Fruit fly (Drosophila melanogaster): ENCODE measurements around the gene AMPdeam.

The AMPdeam gene

DNA sequence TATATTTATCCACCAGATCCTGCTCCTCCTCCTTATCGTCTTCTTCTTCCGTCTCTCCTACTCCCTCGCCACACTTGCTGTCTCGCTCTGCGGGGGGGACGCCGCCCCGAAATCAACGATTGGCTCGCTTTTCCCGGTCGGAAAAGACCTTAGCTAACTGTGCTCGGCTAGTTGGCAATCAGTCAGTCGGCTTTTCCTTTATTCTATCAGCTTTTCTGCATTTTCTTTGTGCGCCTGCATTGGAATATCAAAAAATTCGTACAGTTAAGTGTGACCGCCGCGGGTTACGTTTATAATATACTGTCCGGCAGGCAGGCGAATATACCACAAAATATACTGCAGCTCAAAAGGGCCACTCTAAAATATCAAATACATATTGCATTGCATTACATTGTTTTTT lies 15.6 kb downstream of the AMPdeam start, which contains the start of gene jub:
Gene jub (minus strand): TSS at position 289 of the 400 bp plus-strand sequence.
- peak; percentile 78 for TF ChIP-seq CG8159 (tag; optimal IDR thresholded peaks at IDR 0.05)
- no peak for TF ChIP-seq CG34367 (tag; optimal IDR thresholded peaks at IDR 0.05)
- no peak for TF ChIP-seq D1 (tag; optimal IDR thresholded peaks at IDR 0.05)

DNA sequence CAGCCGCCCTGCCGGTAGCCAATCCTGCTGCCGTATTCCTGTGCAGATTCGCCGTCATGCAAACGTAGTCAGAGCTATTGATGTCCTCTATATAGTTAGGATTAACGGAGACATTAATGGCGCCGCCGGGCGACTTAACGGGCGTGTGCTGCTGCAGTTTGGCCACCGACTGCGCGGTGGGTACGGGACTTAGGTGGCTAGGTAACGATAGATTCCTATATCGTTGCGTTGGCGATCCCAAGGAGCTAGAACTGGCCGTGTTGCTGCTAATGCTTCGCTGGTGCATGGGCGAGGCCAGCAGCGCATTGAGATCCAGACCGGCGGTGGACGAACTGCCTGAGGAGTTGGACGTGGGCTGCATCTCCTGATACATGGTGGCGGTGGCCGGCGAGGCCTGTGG lies 16.8 kb downstream of the AMPdeam start:
- TF ChIP-seq Snoo (tag; optimal IDR thresholded peaks at IDR 0.05) = no peak
- no peak for TF ChIP-seq CG12605 (GFP tag; IDR thresholded peaks at IDR 0.05)
- TF ChIP-seq CG34367 (tag; optimal IDR thresholded peaks at IDR 0.05) = no peak
- TF ChIP-seq CG17806 (tag; optimal IDR thresholded peaks at IDR 0.05) = no peak
- no peak for TF ChIP-seq CG10348 (GFP tag; IDR thresholded peaks at IDR 0.05)

DNA sequence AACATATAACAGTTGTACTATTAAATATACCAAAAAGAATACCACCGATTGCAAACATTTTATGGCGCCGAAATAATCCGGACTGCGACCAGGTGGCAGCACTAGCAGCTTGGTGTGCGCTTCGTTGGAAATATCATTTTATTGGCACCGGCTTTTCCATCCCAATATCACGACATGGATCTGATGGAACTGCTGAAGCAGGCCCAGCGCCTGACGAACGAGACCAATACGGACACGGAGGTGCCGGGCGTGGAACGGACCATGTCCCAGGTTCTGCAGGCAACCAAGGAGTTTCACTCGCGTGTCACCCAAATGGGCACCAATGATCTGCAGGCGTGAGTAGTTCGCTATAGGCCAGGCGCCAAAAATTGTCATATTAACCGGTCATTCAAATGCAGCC lies 22.9 kb downstream of the AMPdeam start, which contains the start of gene Nup93-1:
Gene Nup93-1 (plus strand): TSS at position 74 of the 400 bp plus-strand sequence.
- TF ChIP-seq CG8159 (tag; optimal IDR thresholded peaks at IDR 0.05) = no peak
- no peak for TF ChIP-seq CG4496 (GFP tag; IDR thresholded peaks at IDR 0.05)
- TF ChIP-seq Snoo (tag; optimal IDR thresholded peaks at IDR 0.05) = no peak
- no peak for TF ChIP-seq CG14655 (GFP tag; optimal IDR thresholded peaks at IDR 0.05)
- TF ChIP-seq EcR (GFP tag; optimal IDR thresholded peaks at IDR 0.05) = no peak
- TF ChIP-seq CG32121 (GFP tag; IDR thresholded peaks at IDR 0.05) = no peak
- TF ChIP-seq fd96Ca (GFP tag; IDR thresholded peaks at IDR 0.05) = no peak
- no peak for TF ChIP-seq D1 (tag; optimal IDR thresholded peaks at IDR 0.05)
- no peak for TF ChIP-seq CG10348 (GFP tag; IDR thresholded peaks at IDR 0.05)
- no peak for TF ChIP-seq CG8301 (tag; optimal IDR thresholded peaks at IDR 0.05)
- TF ChIP-seq CG17806 (tag; optimal IDR thresholded peaks at IDR 0.05) = no peak
- TF ChIP-seq gl (tag; optimal IDR thresholded peaks at IDR 0.05) = no peak
- no peak for TF ChIP-seq Pif1A (GFP tag; optimal IDR thresholded peaks at IDR 0.05)
- no peak for TF ChIP-seq rn (GFP tag; IDR thresholded peaks at IDR 0.05)
- no peak for TF ChIP-seq CG9948 (tag; optimal IDR thresholded peaks at IDR 0.05)

DNA sequence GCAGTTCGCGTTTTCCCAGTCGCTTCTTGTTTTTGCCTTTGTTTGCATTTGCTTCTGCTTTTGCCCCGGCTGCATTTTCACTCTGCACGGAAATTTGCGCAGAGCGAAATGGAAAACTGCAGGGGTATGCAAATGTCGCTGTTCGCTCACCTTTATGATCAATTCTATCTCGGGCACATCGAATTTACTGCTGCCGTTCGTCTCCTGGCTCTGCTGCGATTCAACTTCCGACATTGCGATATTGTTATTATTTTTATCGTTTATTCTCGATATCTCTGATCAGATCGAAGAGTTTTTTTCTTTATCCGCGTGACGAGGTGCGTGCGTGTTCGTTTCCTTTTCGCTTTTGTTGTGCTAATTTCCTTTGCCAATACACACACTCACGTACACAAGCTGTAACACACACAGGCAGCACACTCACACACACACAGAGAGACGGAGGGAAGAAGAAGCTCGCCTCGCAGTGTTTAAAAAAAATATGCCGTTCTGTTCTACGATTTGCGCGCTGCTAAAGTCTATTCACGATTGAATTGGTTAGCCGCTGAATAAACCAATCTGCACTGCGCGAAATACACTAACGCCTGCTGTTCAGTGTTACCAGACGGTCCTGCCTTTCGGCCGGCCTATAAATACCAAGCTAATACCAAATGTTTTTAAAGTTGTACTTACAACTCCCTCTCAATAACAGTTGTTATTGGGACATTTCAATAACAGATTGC lies 23.7 kb downstream of the AMPdeam start, which contains the start of gene Clic:
Gene Clic (minus strand): TSS at position 533 of the 719 bp plus-strand sequence.
- TF ChIP-seq EcR (GFP tag; optimal IDR thresholded peaks at IDR 0.05) = no peak
- peak; percentile 51; the same call in 2 of the 3 replicates for TF ChIP-seq CG4496 (GFP tag; IDR thresholded peaks at IDR 0.05)
- no peak for TF ChIP-seq Snoo (tag; optimal IDR thresholded peaks at IDR 0.05)

DNA sequence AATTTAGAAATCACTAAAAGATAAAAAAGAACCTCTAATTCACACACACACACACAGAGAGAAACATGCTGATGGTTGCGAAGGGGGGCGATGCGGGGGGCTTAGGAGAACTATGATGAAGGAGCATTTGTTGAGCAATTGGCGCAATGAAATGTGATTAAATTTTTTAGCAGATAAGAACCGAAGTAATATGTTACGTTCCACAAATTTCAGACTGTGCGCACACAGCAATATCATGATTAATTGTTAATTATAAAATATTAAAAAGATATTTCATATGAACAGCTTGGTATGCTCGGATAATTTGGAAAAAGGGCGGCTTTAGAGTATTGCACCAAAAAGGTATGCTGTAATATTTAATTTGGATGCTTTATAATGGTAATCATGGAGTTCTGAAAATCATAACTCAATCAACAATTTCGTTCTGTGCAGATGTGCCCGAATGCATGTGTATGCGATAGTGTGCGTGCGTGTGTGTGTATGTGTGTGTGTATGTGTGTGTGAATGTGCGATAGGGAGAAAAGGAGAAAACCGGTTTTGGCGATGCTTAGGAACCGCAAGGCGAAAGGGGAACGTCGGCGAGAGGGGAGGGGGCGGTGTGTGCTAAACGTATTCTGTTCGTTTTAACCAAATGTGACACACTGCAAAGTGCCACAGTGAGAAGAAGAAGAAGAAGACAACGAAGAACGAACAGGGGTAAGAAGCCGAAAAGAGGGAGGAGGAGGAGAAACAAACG lies 24.5 kb downstream of the AMPdeam start:
- TF ChIP-seq gl (tag; optimal IDR thresholded peaks at IDR 0.05) (no peak), Pif1A (GFP tag; optimal IDR thresholded peaks at IDR 0.05) (no peak), D1 (tag; optimal IDR thresholded peaks at IDR 0.05) (no peak), CG9948 (tag; optimal IDR thresholded peaks at IDR 0.05) (peak; percentile 7), Pif1B (GFP tag; optimal IDR thresholded peaks at IDR 0.05) (peak; percentile 37), Snoo (tag; optimal IDR thresholded peaks at IDR 0.05) (no peak), CG8159 (tag; optimal IDR thresholded peaks at IDR 0.05) (peak; percentile 6), CG8301 (tag; optimal IDR thresholded peaks at IDR 0.05) (peak; percentile 32), EcR (GFP tag; optimal IDR thresholded peaks at IDR 0.05) (peak; percentile 11), Ets98B (GFP tag; IDR thresholded peaks at IDR 0.05) (no peak)

DNA sequence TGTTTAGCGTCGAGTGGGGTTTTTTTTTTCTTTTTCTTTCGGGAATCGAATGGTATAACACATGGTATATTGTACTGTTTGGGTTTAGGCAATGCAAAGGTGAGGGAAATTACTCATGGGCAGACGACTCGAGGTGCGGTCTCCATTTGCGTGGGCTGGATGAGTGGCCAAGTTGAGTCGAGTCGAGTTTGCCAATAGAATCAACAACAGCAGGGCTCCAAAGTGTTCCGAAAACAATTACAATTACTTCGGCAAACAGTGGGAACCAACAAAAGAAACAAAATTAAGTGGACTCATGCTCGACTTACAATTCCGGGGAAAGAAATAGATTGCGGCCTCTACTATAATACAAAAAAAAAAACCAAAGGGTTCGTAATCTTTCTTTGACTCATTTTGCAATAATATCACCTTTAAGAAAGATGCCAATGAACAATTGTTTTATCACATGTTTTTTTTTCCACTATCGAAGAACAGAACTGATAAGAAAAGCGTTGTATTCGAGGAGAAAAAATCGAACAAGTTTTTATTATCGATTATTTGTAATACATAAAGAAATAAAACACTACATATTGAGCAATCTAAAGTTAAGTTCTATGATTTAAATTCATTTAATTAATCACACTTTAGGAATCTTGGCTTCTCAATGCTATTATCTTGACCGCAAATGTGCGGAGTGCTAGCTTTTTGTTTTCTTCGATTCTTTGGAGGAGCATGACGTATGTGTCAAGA lies 25.2 kb downstream of the AMPdeam start:
- TF ChIP-seq CG34367 (tag; optimal IDR thresholded peaks at IDR 0.05) (no peak), CG8159 (tag; optimal IDR thresholded peaks at IDR 0.05) (no peak), CG4496 (GFP tag; IDR thresholded peaks at IDR 0.05) (no peak), Pif1B (GFP tag; optimal IDR thresholded peaks at IDR 0.05) (no peak), CG8301 (tag; optimal IDR thresholded peaks at IDR 0.05) (no peak), Snoo (tag; optimal IDR thresholded peaks at IDR 0.05) (no peak), CG32121 (GFP tag; IDR thresholded peaks at IDR 0.05) (no peak), gl (tag; optimal IDR thresholded peaks at IDR 0.05) (no peak), CG15710 (tag; optimal IDR thresholded peaks at IDR 0.05) (no peak), CG9948 (tag; optimal IDR thresholded peaks at IDR 0.05) (no peak), Pif1A (GFP tag; optimal IDR thresholded peaks at IDR 0.05) (no peak), D1 (tag; optimal IDR thresholded peaks at IDR 0.05) (no peak), CG10348 (GFP tag; IDR thresholded peaks at IDR 0.05) (no peak), fd96Ca (GFP tag; IDR thresholded peaks at IDR 0.05) (no peak), CG14655 (GFP tag; optimal IDR thresholded peaks at IDR 0.05) (no peak), CG12605 (GFP tag; IDR thresholded peaks at IDR 0.05) (no peak)

Measured in whole organism, pupa.